Worm (Caenorhabditis elegans): ENCODE results near the gene F36D3.4.

Gene F36D3.4

DNA sequence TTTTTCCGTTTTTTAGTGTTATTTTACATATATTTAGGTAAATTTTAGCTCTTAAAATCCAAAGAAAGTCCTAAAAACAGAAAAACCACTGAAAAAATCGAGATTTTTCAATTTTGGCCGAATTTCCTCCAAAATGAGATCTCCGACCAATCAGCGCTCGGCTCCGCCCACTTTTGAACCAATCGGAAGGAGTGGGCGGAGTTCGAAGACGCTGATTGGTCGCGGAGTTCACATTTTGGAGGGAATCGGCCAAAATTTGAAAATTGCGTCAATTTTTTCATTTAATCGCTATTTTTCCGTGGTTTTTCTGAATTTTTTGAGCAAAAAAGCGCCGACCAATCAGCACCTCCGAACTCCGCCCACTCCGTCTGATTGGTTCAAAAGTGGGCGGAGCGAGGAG lies 23.1 kb upstream of the F36D3.4 start:
- TF ChIP-seq lin-38 (GFP tag; IDR thresholded peaks at IDR 0.05) (0 out of 2 replicates have a peak, but pooled peaks have one; percentile 19), T26A8.4 (GFP tag; IDR thresholded peaks at IDR 0.05) (no peak)

DNA sequence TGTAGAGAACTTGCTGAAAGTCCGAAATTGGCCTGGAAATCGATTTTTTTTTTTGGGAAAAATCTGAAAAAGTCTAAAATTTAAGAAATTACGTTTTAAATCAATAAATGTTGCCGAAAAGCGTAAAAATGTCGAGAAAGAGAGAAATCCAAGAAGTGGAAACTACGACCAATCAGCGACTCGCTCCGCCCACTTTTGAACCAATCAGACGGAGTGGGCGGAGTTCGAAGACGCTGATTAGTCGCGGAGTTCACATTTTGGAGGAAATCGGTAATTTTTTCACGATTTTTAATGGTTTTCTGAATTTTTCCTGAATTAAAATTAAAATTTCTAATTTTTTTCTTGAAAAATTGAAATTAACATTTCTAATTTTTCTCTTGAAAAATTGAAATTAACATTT lies 22.1 kb upstream of the F36D3.4 start:
- TF ChIP-seq lim-7 (GFP tag; IDR thresholded peaks at IDR 0.05), result no peak
- no peak for TF ChIP-seq ceh-44 (GFP tag; IDR thresholded peaks at IDR 0.05)
- no peak for TF ChIP-seq ceh-32 (tag; optimal IDR thresholded peaks at IDR 0.05; ENCODE audit: poor library complexity)
- no peak for TF ChIP-seq Y105C5A.15 (GFP tag; IDR thresholded peaks at IDR 0.05)
- no peak for TF ChIP-seq nhr-10 (tag; optimal IDR thresholded peaks at IDR 0.05)
- no peak for TF ChIP-seq madf-9 (GFP tag; conservative IDR thresholded peaks at IDR 0.05)
- no peak for TF ChIP-seq lin-29 (GFP tag; IDR thresholded peaks at IDR 0.05)
- no peak for TF ChIP-seq aha-1 (tag)
- no peak for TF ChIP-seq ceh-20 (GFP tag; IDR thresholded peaks at IDR 0.05)
- TF ChIP-seq nhr-6 (tag; optimal IDR thresholded peaks at IDR 0.05), result no peak
- TF ChIP-seq dpl-1 (GFP tag; optimal IDR thresholded peaks at IDR 0.05), result no peak
- no peak for TF ChIP-seq hlh-30 (tag; optimal IDR thresholded peaks at IDR 0.05; ENCODE audit: insufficient read depth)
- no peak for TF ChIP-seq zip-2 (tag; optimal IDR thresholded peaks at IDR 0.05)

DNA sequence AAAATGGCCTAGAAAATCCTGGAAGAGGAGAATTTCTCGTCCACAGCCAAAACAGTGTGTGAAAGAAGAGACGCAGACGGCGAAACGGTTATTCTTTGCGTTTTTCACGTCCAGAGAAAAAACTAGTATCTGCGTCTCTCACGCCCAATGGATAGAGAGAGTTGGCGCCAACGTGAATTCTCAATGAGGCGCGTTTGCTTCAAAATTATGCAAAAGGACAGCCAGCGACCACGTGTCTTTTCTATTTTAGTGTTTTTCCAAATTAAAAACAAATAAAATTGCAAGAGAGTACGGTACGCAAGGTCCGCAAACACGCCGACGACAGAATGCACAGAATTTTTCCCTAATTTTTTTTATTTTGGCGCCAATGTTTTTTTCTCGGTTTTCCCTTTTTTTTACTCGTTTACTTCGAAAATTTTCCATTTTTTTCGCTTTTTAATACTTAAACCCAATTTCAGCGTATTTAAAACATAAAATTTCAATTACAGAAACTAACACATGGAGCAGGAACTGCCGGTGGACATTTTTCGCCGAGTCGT lies 20.5 kb upstream of the F36D3.4 start, which contains the start of gene Y32B12B.2:
Gene Y32B12B.2, plus strand, starts transcription at position 489 of the 539 bp plus-strand sequence.
- TF ChIP-seq spr-1 (tag; optimal IDR thresholded peaks at IDR 0.05) (no peak), dmd-6 (GFP tag; IDR thresholded peaks at IDR 0.05) (peak; percentile 46), mep-1 (tag; optimal IDR thresholded peaks at IDR 0.05) (no peak), tra-1 (GFP tag; IDR thresholded peaks at IDR 0.05) (no peak), mdl-1 (tag; optimal IDR thresholded peaks at IDR 0.05) (peak in 1 of 2 experiments; percentile 10), unc-39 (tag; optimal IDR thresholded peaks at IDR 0.05) (no peak), D1046.2 (GFP tag; IDR thresholded peaks at IDR 0.05) (no peak), zip-2 (tag; optimal IDR thresholded peaks at IDR 0.05) (no peak), zip-11 (GFP tag; IDR thresholded peaks at IDR 0.05) (no peak), nhr-42 (GFP tag; IDR thresholded peaks at IDR 0.05) (no peak), nhr-11 (tag; optimal IDR thresholded peaks at IDR 0.05) (no peak), unc-62 (GFP tag; optimal IDR thresholded peaks at IDR 0.05 in 1 of 2) (no peak), unc-62 (tag; optimal IDR thresholded peaks at IDR 0.05) (no peak), Y48G9A.11 (GFP tag; IDR thresholded peaks at IDR 0.05) (no peak), mxl-2 (GFP tag; conservative IDR thresholded peaks at IDR 0.05) (no peak), lin-29 (GFP tag; IDR thresholded peaks at IDR 0.05) (no peak), jun-1 (tag; optimal IDR thresholded peaks at IDR 0.05) (no peak), lir-3 (tag; optimal IDR thresholded peaks at IDR 0.05) (no peak), nhr-28 (tag; optimal IDR thresholded peaks at IDR 0.05) (no peak), hlh-30 (tag; optimal IDR thresholded peaks at IDR 0.05; ENCODE audit: insufficient read depth) (peak; percentile 26), attf-4 (tag; optimal IDR thresholded peaks at IDR 0.05) (no peak), snpc-4 (tag; optimal IDR thresholded peaks at IDR 0.05) (no peak), tag-97 (GFP tag; IDR thresholded peaks at IDR 0.05) (no peak), mes-2 (tag; optimal IDR thresholded peaks at IDR 0.05; ENCODE audit: poor library complexity, severe bottlenecking) (peak; percentile 75), lin-38 (GFP tag; IDR thresholded peaks at IDR 0.05) (peak; percentile 88), lin-39 (tag; optimal IDR thresholded peaks at IDR 0.05) (no peak), zfp-2 (tag; optimal IDR thresholded peaks at IDR 0.05) (no peak), lsy-2 (tag; optimal IDR thresholded peaks at IDR 0.05) (peak; percentile 66 to 97), nhr-111 (GFP tag; optimal IDR thresholded peaks at IDR 0.05) (no peak), fos-1 (tag; optimal IDR thresholded peaks at IDR 0.05) (no peak), rbr-2 (tag; optimal IDR thresholded peaks at IDR 0.05) (peak; percentile 43), ceh-32 (tag; optimal IDR thresholded peaks at IDR 0.05; ENCODE audit: poor library complexity) (no peak), dmd-8 (GFP tag; IDR thresholded peaks at IDR 0.05) (no peak), aha-1 (tag) (peak; percentile 3), fkh-10 (GFP tag; optimal IDR thresholded peaks at IDR 0.05) (no peak), skn-1 (tag; optimal IDR thresholded peaks at IDR 0.05) (no peak), pha-4 (GFP tag; IDR thresholded peaks at IDR 0.05) (no peak), pha-4 (tag; optimal IDR thresholded peaks at IDR 0.05) (no peak), Y75B8A.6 (GFP tag; IDR thresholded peaks at IDR 0.05) (no peak)
